Fruit fly (Drosophila melanogaster) whole organism, embryonic: ENCODE data around the gene CG34290.

ENCODE experiments used
- Adf1 ChIP-seq: fragments of 200-800 bp; sonication (Bioruptor generic); IDR thresholded peaks from 2 replicates; pipeline ENCODE4 v1.3.6; 2022; ENCODE audit warnings: missing biosample characterization, missing genetic modification characterization
- CG10209 ChIP-seq: fragments of 200-800 bp; sonication (Bioruptor generic); optimal IDR thresholded peaks from 3 replicates; lab custom pipeline; 2017; ENCODE audit warnings: missing biosample characterization, mild to moderate bottlenecking, missing genetic modification characterization, missing genetic modification reagents
- CG10274 ChIP-seq: fragments of 200-800 bp; sonication (Bioruptor generic); optimal IDR thresholded peaks from 3 replicates; lab custom pipeline; 2017; ENCODE audit warnings: missing biosample characterization, mild to moderate bottlenecking, missing genetic modification characterization
- CG10366 ChIP-seq: fragments of 200-800 bp; sonication (Bioruptor generic); IDR thresholded peaks from 2 replicates; pipeline ENCODE4 v1.3.6; 2022; ENCODE audit warnings: missing biosample characterization, missing genetic modification characterization
- CG10565 ChIP-seq: fragments of 200-800 bp; sonication (Bioruptor generic); optimal IDR thresholded peaks from 3 replicates; lab custom pipeline; 2016; ENCODE audit warnings: missing biosample characterization, mild to moderate bottlenecking, missing genetic modification characterization
- CG11456 ChIP-seq: fragments of 200-800 bp; sonication (Bioruptor generic); IDR thresholded peaks from 3 replicates; pipeline ENCODE4 v1.3.6; 2022; ENCODE audit warnings: missing biosample characterization, missing genetic modification characterization
- CG1529 ChIP-seq: fragments of 200-800 bp; sonication (Bioruptor generic); optimal IDR thresholded peaks from 3 replicates; lab custom pipeline; 2018; ENCODE audit warnings: missing biosample characterization, missing genetic modification characterization
- CG15601 ChIP-seq: fragments of 200-800 bp; sonication (Bioruptor generic); optimal IDR thresholded peaks from 3 replicates; lab custom pipeline; 2019; ENCODE audit warnings: missing biosample characterization, mild to moderate bottlenecking, missing genetic modification characterization, moderate library complexity
- CG16815 ChIP-seq: fragments of 200-800 bp; sonication (Bioruptor generic); optimal IDR thresholded peaks from 3 replicates; lab custom pipeline; 2017; ENCODE audit warnings: missing biosample characterization, mild to moderate bottlenecking, missing genetic modification characterization
- CG16863 ChIP-seq: fragments of 200-800 bp; sonication (Bioruptor generic); optimal IDR thresholded peaks from 3 replicates; lab custom pipeline; 2016; ENCODE audit warnings: missing biosample characterization, missing genetic modification characterization
- CG17186 ChIP-seq: fragments of 200-800 bp; sonication (Bioruptor generic); optimal IDR thresholded peaks from 3 replicates; lab custom pipeline; 2017; ENCODE audit warnings: missing biosample characterization, missing genetic modification reagents, missing genetic modification characterization
- CG17912 ChIP-seq: fragments of 200-800 bp; sonication (Bioruptor generic); optimal IDR thresholded peaks from 2 replicates; lab custom pipeline; 2018; ENCODE audit warnings: missing biosample characterization, mild to moderate bottlenecking, missing genetic modification characterization
- CG18764 ChIP-seq: fragments of 200-800 bp; sonication (Bioruptor generic); optimal IDR thresholded peaks from 3 replicates; lab custom pipeline; 2016; ENCODE audit warnings: missing biosample characterization, missing genetic modification characterization
- CG2202 ChIP-seq: fragments of 200-800 bp; sonication (Bioruptor generic); optimal IDR thresholded peaks from 2 replicates; lab custom pipeline; 2018; ENCODE audit warnings: missing biosample characterization, mild to moderate bottlenecking, missing genetic modification characterization
- CG2875 ChIP-seq: fragments of 200-800 bp; sonication (Bioruptor generic); optimal IDR thresholded peaks from 2 replicates; lab custom pipeline; 2017; ENCODE audit warnings: missing biosample characterization, mild to moderate bottlenecking, missing genetic modification characterization, missing genetic modification reagents
- CG30431 ChIP-seq: fragments of 200-800 bp; sonication (Bioruptor generic); optimal IDR thresholded peaks from 2 replicates; lab custom pipeline; 2017; ENCODE audit warnings: missing biosample characterization, missing genetic modification characterization
- CG33557 ChIP-seq: fragments of 200-800 bp; sonication (Bioruptor generic); optimal IDR thresholded peaks from 2 replicates; lab custom pipeline; 2019; ENCODE audit warnings: missing biosample characterization, mild to moderate bottlenecking, missing genetic modification characterization, moderate library complexity
- CG34422 ChIP-seq: fragments of 200-800 bp; sonication (Bioruptor generic); IDR thresholded peaks from 3 replicates; pipeline ENCODE4 v1.3.6; 2022; ENCODE audit warnings: missing biosample characterization, missing genetic modification characterization
- CG3847 ChIP-seq: fragments of 200-800 bp; sonication (Bioruptor generic); IDR thresholded peaks from 2 replicates; pipeline ENCODE4 v1.3.6; 2022; ENCODE audit warnings: missing biosample characterization, missing genetic modification characterization
- CG42726 ChIP-seq: fragments of 200-800 bp; sonication (Bioruptor generic); IDR thresholded peaks from 2 replicates; pipeline ENCODE4 v1.3.6; 2022; ENCODE audit warnings: missing biosample characterization, missing genetic modification characterization; ENCODE audit not compliant: partially characterized antibody
- CG6272 ChIP-seq: fragments of 200-800 bp; sonication (Bioruptor generic); IDR thresholded peaks from 2 replicates; pipeline ENCODE4 v1.3.6; 2022; ENCODE audit warnings: missing biosample characterization, missing genetic modification characterization
- CG6654 ChIP-seq: fragments of 200-800 bp; sonication (Bioruptor generic); optimal IDR thresholded peaks from 2 replicates; lab custom pipeline; 2017; ENCODE audit warnings: missing biosample characterization, mild to moderate bottlenecking, missing genetic modification characterization
- CG7271 ChIP-seq: fragments of 200-800 bp; sonication (Bioruptor generic); optimal IDR thresholded peaks from 2 replicates; lab custom pipeline; 2018; ENCODE audit warnings: missing biosample characterization, mild to moderate bottlenecking, missing genetic modification characterization, moderate library complexity
- CG7839 ChIP-seq: fragments of 200-800 bp; sonication (Bioruptor generic); optimal IDR thresholded peaks from 3 replicates; lab custom pipeline; 2018; ENCODE audit warnings: missing biosample characterization, mild to moderate bottlenecking, missing genetic modification characterization, moderate library complexity
- CG7928 ChIP-seq: fragments of 200-800 bp; sonication (Bioruptor generic); optimal IDR thresholded peaks from 2 replicates; lab custom pipeline; 2017; ENCODE audit warnings: missing biosample characterization, mild to moderate bottlenecking, missing genetic modification characterization
- CrebB ChIP-seq: fragments of 200-800 bp; sonication (Bioruptor generic); optimal IDR thresholded peaks from 3 replicates; lab custom pipeline; 2018; ENCODE audit warnings: missing biosample characterization, mild to moderate bottlenecking, missing genetic modification characterization
- Dp ChIP-seq: fragments of 200-800 bp; sonication (Bioruptor generic); optimal IDR thresholded peaks from 2 replicates; lab custom pipeline; 2018; ENCODE audit warnings: missing biosample characterization, mild to moderate bottlenecking, missing genetic modification characterization, moderate library complexity
- Mes4 ChIP-seq: fragments of 200-800 bp; sonication (Bioruptor generic); optimal IDR thresholded peaks from 2 replicates; lab custom pipeline; 2016; ENCODE audit warnings: missing biosample characterization, missing genetic modification characterization
- Myb ChIP-seq: fragments of 200-800 bp; sonication (Bioruptor generic); optimal IDR thresholded peaks from 2 replicates; lab custom pipeline; 2016; ENCODE audit warnings: missing biosample characterization, missing genetic modification characterization
- Oli ChIP-seq: fragments of 200-800 bp; sonication (Bioruptor generic); optimal IDR thresholded peaks from 2 replicates; lab custom pipeline; 2018; ENCODE audit warnings: missing biosample characterization, mild to moderate bottlenecking, missing genetic modification characterization, moderate library complexity
- Sin3A ChIP-seq: fragments of >200 bp; optimal IDR thresholded peaks from 2 replicates; lab custom pipeline; 2018
- chn ChIP-seq: fragments of 200-800 bp; sonication (Bioruptor generic); optimal IDR thresholded peaks from 2 replicates; lab custom pipeline; 2016; ENCODE audit warnings: missing biosample characterization, missing genetic modification characterization
- esg ChIP-seq: fragments of 200-800 bp; sonication (Bioruptor generic); conservative IDR thresholded peaks from 2 replicates; pipeline ENCODE4 v1.3.6; 2022; ENCODE audit warnings: missing biosample characterization, missing genetic modification characterization
- eve ChIP-seq, 2 experiments: fragments of >200 bp; optimal IDR thresholded peaks; 2 replicates each; lab custom pipeline; 2017; ENCODE audit warnings: missing biosample characterization in 2 of 2, missing genetic modification characterization in 2 of 2
- exex ChIP-seq: fragments of 200-800 bp; sonication (Bioruptor generic); optimal IDR thresholded peaks from 4 replicates; lab custom pipeline; 2018; ENCODE audit warnings: missing biosample characterization, mild to moderate bottlenecking, missing genetic modification characterization, moderate library complexity
- fd3F ChIP-seq: fragments of 200-800 bp; sonication (Bioruptor generic); optimal IDR thresholded peaks from 2 replicates; lab custom pipeline; 2018; ENCODE audit warnings: missing biosample characterization, mild to moderate bottlenecking, missing genetic modification characterization, moderate library complexity
- gce ChIP-seq: fragments of 200-800 bp; sonication (Bioruptor generic); IDR thresholded peaks from 3 replicates; pipeline ENCODE4 v1.3.6; 2022; ENCODE audit warnings: missing biosample characterization, missing genetic modification characterization
- gsb ChIP-seq: fragments of 200-800 bp; sonication (Bioruptor generic); IDR thresholded peaks from 2 replicates; pipeline ENCODE4 v1.3.6; 2022; ENCODE audit warnings: missing biosample characterization, missing genetic modification characterization
- gt ChIP-seq: fragments of 200-800 bp; sonication (Bioruptor generic); IDR thresholded peaks from 2 replicates; pipeline ENCODE4 v1.3.6; 2022; ENCODE audit warnings: missing biosample characterization, missing genetic modification characterization
- insv ChIP-seq, 2 experiments: fragments of 200-800 bp; sonication (Bioruptor generic); optimal IDR thresholded peaks; 3 replicates each; lab custom pipeline; 2016 to 2018; ENCODE audit warnings: missing biosample characterization in 2 of 2, missing genetic modification characterization in 2 of 2
- kni ChIP-seq: fragments of 200-800 bp; sonication (Bioruptor generic); optimal IDR thresholded peaks from 3 replicates; lab custom pipeline; 2017; ENCODE audit warnings: mild to moderate bottlenecking, missing biosample characterization, missing genetic modification reagents, missing genetic modification characterization
- lmd ChIP-seq: fragments of 200-800 bp; sonication (Bioruptor generic); IDR thresholded peaks from 2 replicates; pipeline ENCODE4 v1.3.6; 2022; ENCODE audit warnings: missing biosample characterization, missing genetic modification characterization
- luna ChIP-seq: fragments of 200-800 bp; sonication (Bioruptor generic); optimal IDR thresholded peaks from 2 replicates; lab custom pipeline; 2016; ENCODE audit warnings: missing biosample characterization, missing genetic modification characterization
- pfk ChIP-seq: fragments of 200-800 bp; sonication (Bioruptor generic); optimal IDR thresholded peaks from 2 replicates; lab custom pipeline; 2018; ENCODE audit warnings: missing biosample characterization, mild to moderate bottlenecking, missing genetic modification characterization, moderate library complexity
- pita ChIP-seq: fragments of 200-800 bp; sonication (Bioruptor generic); optimal IDR thresholded peaks from 2 replicates; lab custom pipeline; 2017; ENCODE audit warnings: missing biosample characterization, mild to moderate bottlenecking, missing genetic modification characterization
- pnt ChIP-seq: fragments of 200-800 bp; sonication (Bioruptor generic); optimal IDR thresholded peaks from 3 replicates; lab custom pipeline; 2016; ENCODE audit warnings: missing biosample characterization, missing genetic modification characterization
- sc ChIP-seq, 3 experiments: fragments of >200 bp in 2 of 3; fragments of 200-800 bp in 1 of 3; sonication (Bioruptor generic) in 1 of 3; optimal IDR thresholded peaks; 2 replicates in 2 of 3; 3 replicates in 1 of 3; lab custom pipeline; 2017; ENCODE audit warnings: mild to moderate bottlenecking in 1 of 3, missing biosample characterization in 1 of 3, missing genetic modification characterization in 1 of 3, missing genetic modification reagents in 1 of 3
- sens ChIP-seq: fragments of 200-800 bp; sonication (Bioruptor generic); peaks from one replicate; lab custom pipeline; 2016; ENCODE audit warnings: missing biosample characterization, missing genetic modification characterization
- stc ChIP-seq: fragments of 200-800 bp; sonication (Bioruptor generic); IDR thresholded peaks from 2 replicates; pipeline ENCODE4 v1.3.6; 2022; ENCODE audit warnings: missing biosample characterization, missing genetic modification characterization

CG34290 gene

DNA sequence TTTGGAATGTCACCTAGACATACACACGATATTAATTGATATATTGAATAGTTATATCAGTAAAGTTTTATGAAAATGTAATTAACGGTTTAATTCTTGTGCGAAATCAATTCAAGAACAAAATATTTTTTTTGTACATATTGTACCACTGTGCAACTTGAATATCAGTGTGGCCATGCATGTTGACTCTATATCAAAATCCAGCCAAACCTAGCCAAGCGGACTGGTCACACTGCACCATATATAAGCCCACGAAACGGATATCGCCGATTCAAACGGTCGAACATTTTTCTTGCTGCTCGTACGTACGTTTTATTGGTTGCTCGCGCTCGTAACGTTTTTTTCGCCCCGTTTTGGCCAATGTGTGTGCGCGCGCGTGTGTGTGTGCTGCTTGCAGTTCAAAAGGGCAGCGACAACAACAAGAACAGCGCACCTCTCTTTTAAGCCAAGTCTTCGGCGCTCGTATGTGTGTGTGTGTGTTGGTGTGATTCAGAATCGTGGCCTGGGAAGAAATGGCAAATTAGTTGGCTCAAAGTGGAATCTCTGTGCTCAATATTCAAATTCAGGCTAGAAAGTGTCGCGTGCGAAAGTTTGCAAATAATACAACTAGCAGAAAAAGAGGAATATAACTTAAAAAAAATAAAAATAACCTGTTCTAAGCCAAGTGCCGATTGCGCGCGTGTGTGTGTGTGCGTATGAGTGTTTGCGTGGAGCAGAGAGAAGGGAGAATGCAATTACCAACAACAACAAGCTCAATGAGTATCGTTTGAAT is 5.4 kb upstream of the CG34290 start, which contains the start of gene crb (continued):
- TF ChIP-seq gsb (GFP tag; lab: Robert Waterston, UW) (0 out of 2 replicates have a peak, but pooled peaks have one; percentile 13), CG7928 (GFP tag; lab: Kevin White, UChicago) (no peak), CG18764 (GFP tag; lab: Kevin White, UChicago) (no peak), kni (GFP tag; lab: Kevin White, UChicago) (peak; percentile 5), fd3F (GFP tag; lab: Kevin White, UChicago) (no peak), esg (no peak), CG1529 (GFP tag; lab: Kevin White, UChicago) (no peak), CG6272 (GFP tag; lab: Robert Waterston, UW) (0 out of 2 replicates have a peak, but pooled peaks have one; percentile 22), CG16815 (no peak), Adf1 (GFP tag; lab: Robert Waterston, UW) (peak; percentile 54; the same call in 1 of the 2 replicates), CG7271 (tag; lab: Kevin White, UChicago) (no peak), CG11456 (GFP tag; lab: Robert Waterston, UW) (0 out of 3 replicates have a peak, but pooled peaks have one; percentile 43), Mes4 (peak; percentile 45), insv (GFP tag; optimal IDR thresholded peaks at IDR 0.05; lab: Kevin White, UChicago) (peak in 1 of 2 experiments; percentile 49), stc (GFP tag; lab: Robert Waterston, UW) (no peak; the same call in 1 of the 2 replicates), exex (tag; lab: Kevin White, UChicago) (peak; percentile 23), CG10565 (GFP tag; lab: Kevin White, UChicago) (no peak), CG17186 (GFP tag; lab: Kevin White, UChicago) (no peak), Myb (peak; percentile 95), sens (GFP tag; lab: Kevin White, UChicago) (peak; percentile 92), Sin3A (lab: Kevin White, UChicago) (no peak), CG15601 (tag; lab: Kevin White, UChicago) (peak; percentile 40), pita (GFP tag; lab: Kevin White, UChicago) (no peak), CG10209 (peak; percentile 53), CG17912 (GFP tag; lab: Kevin White, UChicago) (peak; percentile 57), CG34422 (GFP tag; lab: Robert Waterston, UW) (no peak; the same call in 1 of the 3 replicates), sc (optimal IDR thresholded peaks at IDR 0.05; lab: Kevin White, UChicago) (no peak), sc (GFP tag; optimal IDR thresholded peaks at IDR 0.05; lab: Kevin White, UChicago) (no peak), CrebB (tag; lab: Kevin White, UChicago) (peak; percentile 67), Oli (no peak), CG10274 (GFP tag; lab: Kevin White, UChicago) (no peak), CG6654 (GFP tag; lab: Kevin White, UChicago) (no peak), CG2202 (tag; lab: Kevin White, UChicago) (peak; percentile 22), CG16863 (GFP tag; lab: Kevin White, UChicago) (peak; percentile 34), Dp (GFP tag; lab: Kevin White, UChicago) (peak; percentile 77), CG2875 (GFP tag; lab: Kevin White, UChicago) (peak; percentile 13), CG7839 (tag; lab: Kevin White, UChicago) (peak; percentile 55), pnt (no peak), CG3847 (GFP tag; lab: Robert Waterston, UW) (peak; percentile 68), gt (GFP tag; lab: Robert Waterston, UW) (no peak), gce (peak; percentile 70; the same call in 1 of the 3 replicates), CG10366 (GFP tag; lab: Robert Waterston, UW) (no peak; the same call in 1 of the 2 replicates), pfk (GFP tag; lab: Kevin White, UChicago) (no peak), CG30431 (GFP tag; lab: Kevin White, UChicago) (no peak), eve (GFP tag; optimal IDR thresholded peaks at IDR 0.05; lab: Kevin White, UChicago) (no peak), CG33557 (GFP tag; lab: Kevin White, UChicago) (peak; percentile 34), lmd (GFP tag; lab: Robert Waterston, UW) (peak; percentile 37; the same call in 1 of the 2 replicates), luna (GFP tag; lab: Kevin White, UChicago) (no peak), CG42726 (GFP tag; lab: Robert Waterston, UW) (peak; percentile 59; the same call in 1 of the 2 replicates), chn (GFP tag; lab: Kevin White, UChicago) (peak; percentile 59)
